Worm (Caenorhabditis elegans): ENCODE measurements around the gene Y14H12B.2.

DNA sequence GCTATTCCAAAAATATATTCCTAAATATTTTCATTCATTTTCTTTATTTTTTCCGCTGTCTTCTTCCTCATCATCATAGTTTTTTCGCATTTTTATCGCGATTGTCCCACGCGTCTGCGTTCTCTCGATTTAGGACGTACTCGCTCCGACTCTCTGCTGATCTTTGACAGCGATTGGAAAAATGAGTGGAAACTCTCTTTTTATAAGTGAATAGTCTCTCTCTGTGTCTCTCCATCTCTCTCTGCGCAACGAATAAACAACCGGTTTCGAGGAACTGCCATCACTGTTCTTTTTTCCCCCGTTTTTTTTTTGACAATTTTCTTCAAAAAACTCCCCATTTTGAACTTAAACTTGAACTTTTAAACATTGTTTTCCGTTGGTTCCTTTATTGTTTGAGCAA lies 17.8 kb upstream of the Y14H12B.2 start:
- TF ChIP-seq B0019.2 (GFP tag; conservative IDR thresholded peaks at IDR 0.05) = no peak
- no peak for TF ChIP-seq Y67H2A.10 (GFP tag; conservative IDR thresholded peaks at IDR 0.05)
- TF ChIP-seq cebp-1 (GFP tag; IDR thresholded peaks at IDR 0.05) = no peak
- TF ChIP-seq cebp-1 (tag; optimal IDR thresholded peaks at IDR 0.05) = no peak
- no peak for TF ChIP-seq pha-4 (tag; optimal IDR thresholded peaks at IDR 0.05)
- no peak for TF ChIP-seq F22D6.2 (tag; optimal IDR thresholded peaks at IDR 0.05)
- no peak for TF ChIP-seq madf-10 (tag; optimal IDR thresholded peaks at IDR 0.05)
- peak; percentile 10 for TF ChIP-seq ztf-26 (tag; optimal IDR thresholded peaks at IDR 0.05)
- TF ChIP-seq unc-62 (GFP tag; optimal IDR thresholded peaks at IDR 0.05) = no peak
- no peak for TF ChIP-seq ceh-79 (tag; optimal IDR thresholded peaks at IDR 0.05)
- TF ChIP-seq F49E8.2 (tag; optimal IDR thresholded peaks at IDR 0.05; ENCODE audit: insufficient read depth) = no peak
- TF ChIP-seq sea-2 (GFP tag; IDR thresholded peaks at IDR 0.05) = no peak
- no peak for TF ChIP-seq gei-17 (GFP tag; optimal IDR thresholded peaks at IDR 0.05)
- no peak for TF ChIP-seq F52B5.7 (tag; optimal IDR thresholded peaks at IDR 0.05)

Data from whole organism, young adult.